Worm (Caenorhabditis elegans) whole organism, young adult: Measurements from ENCODE around the gene ZK896.5.

Source experiments
- C17E4.6 ChIP-seq: fragments of 200-800 bp; sonication (Bioruptor generic); IDR thresholded peaks from 2 replicates; pipeline ENCODE4 v1.3.6; 2022; ENCODE audit warnings: missing genetic modification reagents, missing genetic modification characterization, missing compliant biosample characterization
- F49E8.2 ChIP-seq: sonication (generic microtip); optimal IDR thresholded peaks from 3 replicates; lab custom pipeline; 2017; ENCODE audit warnings: missing genetic modification characterization, mild to moderate bottlenecking, missing compliant biosample characterization, antibody characterized with exemption, moderate library complexity; ENCODE audit not compliant: insufficient read depth
- Y53F4B.3 ChIP-seq: fragments of 200-800 bp; sonication (Bioruptor generic); IDR thresholded peaks from 2 replicates; pipeline ENCODE4 v1.3.6; 2022; ENCODE audit warnings: missing genetic modification reagents, missing genetic modification characterization, missing compliant biosample characterization
- Y95B8A.8 ChIP-seq: fragments of 200-800 bp; sonication (Bioruptor generic); IDR thresholded peaks from 2 replicates; pipeline ENCODE4 v1.3.6; 2022; ENCODE audit warnings: missing genetic modification reagents, missing genetic modification characterization, missing compliant biosample characterization
- ama-1 ChIP-seq, 3 experiments: fragments of 150-350 bp in 1 of 3; sonication (generic microtip) in 2 of 3; optimal IDR thresholded peaks; 2 replicates each; lab custom pipeline; 2014 to 2018; ENCODE audit warnings: missing biosample characterization in 2 of 3, missing genetic modification characterization in 2 of 3, missing genetic modification reagents in 2 of 3
- attf-5 ChIP-seq: fragments of 200-800 bp; sonication (Bioruptor generic); optimal IDR thresholded peaks from 2 replicates; lab custom pipeline; 2018; ENCODE audit warnings: mild to moderate bottlenecking, missing genetic modification characterization, missing compliant biosample characterization
- ceh-58 ChIP-seq: fragments of 200-800 bp; sonication (Bioruptor generic); IDR thresholded peaks from 2 replicates; pipeline ENCODE4 v1.3.6; 2022; ENCODE audit warnings: missing genetic modification characterization, missing compliant biosample characterization
- madf-10 ChIP-seq: sonication (generic microtip); optimal IDR thresholded peaks from 2 replicates; lab custom pipeline; 2016; ENCODE audit warnings: mild to moderate bottlenecking, missing genetic modification characterization, missing compliant biosample characterization
- madf-3 ChIP-seq: fragments of 200-800 bp; sonication (Bioruptor generic); IDR thresholded peaks from 2 replicates; pipeline ENCODE4 v1.3.6; 2022; ENCODE audit warnings: missing genetic modification reagents, missing genetic modification characterization, missing compliant biosample characterization
- mxl-1 ChIP-seq: sonication (generic microtip); optimal IDR thresholded peaks from 2 replicates; lab custom pipeline; 2016; ENCODE audit warnings: missing genetic modification characterization, missing compliant biosample characterization
- pha-4 ChIP-seq: fragments of 150-350 bp; sonication (generic microtip); optimal IDR thresholded peaks from 2 replicates; lab custom pipeline; 2014; ENCODE audit warnings: missing biosample characterization, missing genetic modification reagents, missing genetic modification characterization
- snpc-4 ChIP-seq, 5 experiments: fragments of 150-350 bp in 1 of 5; sonication (generic microtip) in 4 of 5; optimal IDR thresholded peaks; 2 replicates each; lab custom pipeline; 2014 to 2018; ENCODE audit warnings: missing genetic modification characterization in 5 of 5, missing biosample characterization in 3 of 5, antibody characterized with exemption in 2 of 5, mild to moderate bottlenecking in 2 of 5, missing compliant biosample characterization in 2 of 5, missing genotype in 2 of 5, moderate library complexity in 2 of 5, missing genetic modification reagents in 1 of 5
- unc-62 ChIP-seq: fragments of 150-350 bp; optimal IDR thresholded peaks from 2 replicates; lab custom pipeline; 2014; ENCODE audit warnings: missing biosample characterization, missing genetic modification reagents, missing genetic modification characterization

- TF ChIP-seq Y95B8A.8 (GFP tag; lab: Robert Waterston, UW): no peak
- TF ChIP-seq madf-3: no peak
- TF ChIP-seq F49E8.2: no peak
- TF ChIP-seq snpc-4 (GFP tag; optimal IDR thresholded peaks at IDR 0.05; lab: Kevin White, UChicago): no peak
- no peak for TF ChIP-seq snpc-4 (tag; optimal IDR thresholded peaks at IDR 0.05; lab: Kevin White, UChicago)
- no peak for TF ChIP-seq attf-5 (GFP tag; lab: Kevin White, UChicago)
- TF ChIP-seq unc-62 (GFP tag; lab: Kevin White, UChicago): no peak
- TF ChIP-seq mxl-1 (tag; lab: Kevin White, UChicago): no peak
- TF ChIP-seq pha-4: no peak
- no peak for TF ChIP-seq ama-1 (optimal IDR thresholded peaks at IDR 0.05; lab: Kevin White, UChicago)
- no peak for TF ChIP-seq ama-1 (GFP tag; optimal IDR thresholded peaks at IDR 0.05; lab: Kevin White, UChicago)
- TF ChIP-seq Y53F4B.3: no peak
- TF ChIP-seq ceh-58 (GFP tag; lab: Robert Waterston, UW): no peak
- TF ChIP-seq C17E4.6: no peak
- no peak for TF ChIP-seq madf-10
Measured at ce11 chrIV:12871445-12871947, 7.9 kb downstream of the ZK896.5 start, which contains the start of gene clec-187.
